Fruit fly (Drosophila melanogaster) whole organism, embryonic: ENCODE data around the gene CG13138.
A peak's percentile ranks its signal among the peaks of the same experiment; 100 is the strongest.

ENCODE experiments used
- Ada2b ChIP-seq: fragments of 200-800 bp; sonication (Bioruptor generic); IDR thresholded peaks from 2 replicates; pipeline ENCODE4 v1.3.6; 2022; ENCODE audit warnings: missing biosample characterization, missing genetic modification characterization
- Aef1 ChIP-seq: fragments of 200-800 bp; sonication (Bioruptor generic); IDR thresholded peaks from 3 replicates; pipeline ENCODE4 v1.3.6; 2022; ENCODE audit warnings: missing biosample characterization, missing genetic modification characterization
- B-H1 ChIP-seq: fragments of 200-800 bp; sonication (Bioruptor generic); IDR thresholded peaks from 3 replicates; pipeline ENCODE4 v1.3.6; 2022; ENCODE audit warnings: missing biosample characterization, missing genetic modification characterization
- C15 ChIP-seq: fragments of 200-800 bp; sonication (Bioruptor generic); IDR thresholded peaks from 3 replicates; pipeline ENCODE4 v1.3.6; 2022; ENCODE audit warnings: missing biosample characterization, missing genetic modification characterization
- CG12219 ChIP-seq: fragments of 200-800 bp; sonication (Bioruptor generic); optimal IDR thresholded peaks from 3 replicates; lab custom pipeline; 2018; ENCODE audit warnings: missing biosample characterization, mild to moderate bottlenecking, missing genetic modification characterization
- CG12942 ChIP-seq: fragments of 200-800 bp; sonication (Bioruptor generic); optimal IDR thresholded peaks from 3 replicates; lab custom pipeline; 2016; ENCODE audit warnings: missing biosample characterization, missing genetic modification characterization
- CG1603 ChIP-seq: fragments of 200-800 bp; sonication (Bioruptor generic); optimal IDR thresholded peaks from 2 replicates; lab custom pipeline; 2019; ENCODE audit warnings: missing biosample characterization, mild to moderate bottlenecking, missing genetic modification characterization, moderate library complexity
- CG2116 ChIP-seq: fragments of 200-800 bp; sonication (Bioruptor generic); optimal IDR thresholded peaks from 3 replicates; lab custom pipeline; 2018; ENCODE audit warnings: missing biosample characterization, mild to moderate bottlenecking, missing genetic modification characterization
- CG2712 ChIP-seq: fragments of 200-800 bp; optimal IDR thresholded peaks from 3 replicates; lab custom pipeline; 2019; ENCODE audit warnings: missing biosample characterization, mild to moderate bottlenecking, missing genetic modification characterization, moderate library complexity
- CG30020 ChIP-seq: fragments of 200-800 bp; optimal IDR thresholded peaks from 2 replicates; lab custom pipeline; 2019; ENCODE audit warnings: missing biosample characterization, mild to moderate bottlenecking, missing genetic modification characterization, moderate library complexity
- CG3163 ChIP-seq: fragments of 200-800 bp; sonication (Bioruptor generic); optimal IDR thresholded peaks from 3 replicates; lab custom pipeline; 2016; ENCODE audit warnings: missing biosample characterization, missing genetic modification characterization
- CG32772 ChIP-seq: fragments of 200-800 bp; sonication (Bioruptor generic); IDR thresholded peaks from 2 replicates; pipeline ENCODE4 v1.3.6; 2022; ENCODE audit warnings: missing biosample characterization, missing genetic modification characterization
- CG3726 ChIP-seq: fragments of 200-800 bp; sonication (Bioruptor generic); IDR thresholded peaks from 3 replicates; pipeline ENCODE4, ENCODE4 v1.3.6; 2022; ENCODE audit warnings: missing biosample characterization, missing genetic modification characterization
- CG3847 ChIP-seq: fragments of 200-800 bp; sonication (Bioruptor generic); IDR thresholded peaks from 2 replicates; pipeline ENCODE4 v1.3.6; 2022; ENCODE audit warnings: missing biosample characterization, missing genetic modification characterization
- CG4404 ChIP-seq: fragments of 200-800 bp; sonication (Bioruptor generic); IDR thresholded peaks from 2 replicates; pipeline ENCODE4 v1.3.6; 2022; ENCODE audit warnings: missing biosample characterization, missing genetic modification characterization
- CG6254 ChIP-seq: fragments of 200-800 bp; sonication (Bioruptor generic); optimal IDR thresholded peaks from 3 replicates; lab custom pipeline; 2017; ENCODE audit warnings: mild to moderate bottlenecking, missing biosample characterization, missing genetic modification reagents, missing genetic modification characterization
- CG6689 ChIP-seq: fragments of 200-800 bp; sonication (Bioruptor generic); IDR thresholded peaks from 2 replicates; pipeline ENCODE4 v1.3.6; 2022; ENCODE audit warnings: missing biosample characterization, missing genetic modification characterization
- CG8478 ChIP-seq: fragments of >200 bp; optimal IDR thresholded peaks from 2 replicates; lab custom pipeline; 2018
- CG8765 ChIP-seq: fragments of 200-800 bp; sonication (Bioruptor generic); IDR thresholded peaks from 2 replicates; pipeline ENCODE4 v1.3.6; 2022; ENCODE audit warnings: missing biosample characterization, missing genetic modification characterization
- CG9797 ChIP-seq: fragments of 200-800 bp; sonication (Bioruptor generic); optimal IDR thresholded peaks from 3 replicates; lab custom pipeline; 2018; ENCODE audit warnings: missing biosample characterization, mild to moderate bottlenecking, missing genetic modification characterization
- Deaf1 ChIP-seq: fragments of 200-800 bp; optimal IDR thresholded peaks from 3 replicates; lab custom pipeline; 2019; ENCODE audit warnings: missing biosample characterization, mild to moderate bottlenecking, missing genetic modification characterization, moderate library complexity
- Dref ChIP-seq: fragments of 200-800 bp; sonication (Bioruptor generic); IDR thresholded peaks from 2 replicates; pipeline ENCODE4 v1.3.6; 2022; ENCODE audit warnings: missing biosample characterization, missing genetic modification characterization
- Drgx ChIP-seq: fragments of 200-800 bp; sonication (Bioruptor generic); IDR thresholded peaks from 2 replicates; pipeline ENCODE4 v1.3.6; 2022; ENCODE audit warnings: missing biosample characterization, missing genetic modification characterization
- E2f1 ChIP-seq: fragments of 200-800 bp; sonication (Bioruptor generic); IDR thresholded peaks from 2 replicates; pipeline ENCODE4 v1.3.6; 2022; ENCODE audit warnings: missing biosample characterization, missing genetic modification characterization
- E2f2 ChIP-seq: fragments of 200-800 bp; sonication (Bioruptor generic); IDR thresholded peaks from 2 replicates; pipeline ENCODE4 v1.3.6; 2022; ENCODE audit warnings: missing biosample characterization, missing genetic modification characterization
- Fer3 ChIP-seq: fragments of 200-800 bp; sonication (Bioruptor generic); optimal IDR thresholded peaks from 2 replicates; lab custom pipeline; 2018; ENCODE audit warnings: missing biosample characterization, mild to moderate bottlenecking, missing genetic modification characterization, moderate library complexity
- Gug ChIP-seq: fragments of 200-800 bp; sonication (Bioruptor generic); IDR thresholded peaks from 4 replicates; pipeline ENCODE4 v1.3.6; 2022; ENCODE audit warnings: missing biosample characterization, missing genetic modification characterization
- HmgD ChIP-seq: fragments of 200-800 bp; sonication (Bioruptor generic); optimal IDR thresholded peaks from 3 replicates; lab custom pipeline; 2016; ENCODE audit warnings: missing biosample characterization, missing genetic modification characterization
- Hr78 ChIP-seq, 2 experiments: fragments of 200-800 bp in 1 of 2; fragments of >200 bp in 1 of 2; sonication (Bioruptor generic) in 1 of 2; optimal IDR thresholded peaks; 2 replicates each; lab custom pipeline; 2017 to 2019; ENCODE audit warnings: missing biosample characterization in 2 of 2, missing genetic modification characterization in 2 of 2, mild to moderate bottlenecking in 1 of 2, moderate library complexity in 1 of 2
- MBD-R2 ChIP-seq: fragments of 200-800 bp; sonication (Bioruptor generic); IDR thresholded peaks from 2 replicates; pipeline ENCODE4 v1.3.6; 2022; ENCODE audit warnings: missing biosample characterization, missing genetic modification characterization
- Mrtf ChIP-seq: fragments of 200-800 bp; sonication (Bioruptor generic); IDR thresholded peaks from 3 replicates; pipeline ENCODE4 v1.3.6; 2022; ENCODE audit warnings: missing biosample characterization, missing genetic modification characterization
- Oaz ChIP-seq: fragments of 200-800 bp; sonication (Bioruptor generic); IDR thresholded peaks from 2 replicates; pipeline ENCODE4 v1.3.6; 2022; ENCODE audit warnings: missing biosample characterization, missing genetic modification characterization
- PHDP ChIP-seq: fragments of 200-800 bp; sonication (Bioruptor generic); optimal IDR thresholded peaks from 3 replicates; lab custom pipeline; 2018; ENCODE audit warnings: missing biosample characterization, mild to moderate bottlenecking, missing genetic modification characterization, moderate library complexity
- Taf1 ChIP-seq: fragments of 200-800 bp; sonication (Bioruptor generic); IDR thresholded peaks from 2 replicates; pipeline ENCODE4 v1.3.6; 2022; ENCODE audit warnings: missing biosample characterization, missing genetic modification characterization
- aop ChIP-seq: fragments of 200-800 bp; sonication (Bioruptor generic); IDR thresholded peaks from 2 replicates; pipeline ENCODE4 v1.3.6; 2022; ENCODE audit warnings: missing biosample characterization, missing genetic modification characterization
- bab2 ChIP-seq: fragments of 200-800 bp; sonication (Bioruptor generic); optimal IDR thresholded peaks from 2 replicates; lab custom pipeline; 2016; ENCODE audit warnings: missing biosample characterization, missing genetic modification characterization
- br ChIP-seq: fragments of >200 bp; optimal IDR thresholded peaks from 2 replicates; lab custom pipeline; 2017
- ci ChIP-seq: fragments of 200-800 bp; sonication (Bioruptor generic); IDR thresholded peaks from 3 replicates; pipeline ENCODE4 v1.3.6; 2022; ENCODE audit warnings: missing biosample characterization, missing genetic modification characterization
- crol ChIP-seq: fragments of 200-800 bp; sonication (Bioruptor generic); IDR thresholded peaks from 2 replicates; pipeline ENCODE4 v1.3.6; 2022; ENCODE audit warnings: missing biosample characterization, missing genetic modification characterization
- fd64A ChIP-seq: fragments of 200-800 bp; sonication (Bioruptor generic); optimal IDR thresholded peaks from 3 replicates; lab custom pipeline; 2018; ENCODE audit warnings: missing biosample characterization, mild to moderate bottlenecking, missing genetic modification characterization
- gfzf ChIP-seq: fragments of 200-800 bp; sonication (Bioruptor generic); optimal IDR thresholded peaks from 2 replicates; lab custom pipeline; 2016; ENCODE audit warnings: missing biosample characterization, mild to moderate bottlenecking, missing genetic modification characterization, moderate library complexity
- ham ChIP-seq: fragments of 200-800 bp; sonication (Bioruptor generic); IDR thresholded peaks from 2 replicates; pipeline ENCODE4 v1.3.6; 2022; ENCODE audit warnings: missing biosample characterization, missing genetic modification characterization
- insv ChIP-seq, 2 experiments: fragments of 200-800 bp; sonication (Bioruptor generic); optimal IDR thresholded peaks; 3 replicates each; lab custom pipeline; 2016 to 2018; ENCODE audit warnings: missing biosample characterization in 2 of 2, missing genetic modification characterization in 2 of 2
- jing ChIP-seq: fragments of 200-800 bp; sonication (Bioruptor generic); optimal IDR thresholded peaks from 2 replicates; lab custom pipeline; 2018; ENCODE audit warnings: missing biosample characterization, mild to moderate bottlenecking, missing genetic modification characterization
- kay ChIP-seq: fragments of 200-800 bp; sonication (Bioruptor generic); optimal IDR thresholded peaks from 2 replicates; lab custom pipeline; 2016; ENCODE audit warnings: missing biosample characterization, missing genetic modification characterization
- lmd ChIP-seq: fragments of 200-800 bp; sonication (Bioruptor generic); IDR thresholded peaks from 2 replicates; pipeline ENCODE4 v1.3.6; 2022; ENCODE audit warnings: missing biosample characterization, missing genetic modification characterization
- nerfin-1 ChIP-seq: fragments of 200-800 bp; sonication (Bioruptor generic); optimal IDR thresholded peaks from 3 replicates; lab custom pipeline; 2019; ENCODE audit warnings: missing biosample characterization, mild to moderate bottlenecking, missing genetic modification characterization, moderate library complexity
- pzg ChIP-seq: fragments of 200-800 bp; sonication (Bioruptor generic); optimal IDR thresholded peaks from 3 replicates; lab custom pipeline; 2018; ENCODE audit warnings: missing biosample characterization, mild to moderate bottlenecking, missing genetic modification characterization, moderate library complexity
- repo ChIP-seq: fragments of 200-800 bp; sonication (Bioruptor generic); optimal IDR thresholded peaks from 2 replicates; lab custom pipeline; 2016; ENCODE audit warnings: missing biosample characterization, missing genetic modification characterization
- stwl ChIP-seq: fragments of 200-800 bp; sonication (Bioruptor generic); optimal IDR thresholded peaks from 3 replicates; lab custom pipeline; 2018; ENCODE audit warnings: missing biosample characterization, mild to moderate bottlenecking, missing genetic modification characterization, moderate library complexity
- tin ChIP-seq: fragments of 200-800 bp; sonication (Bioruptor generic); optimal IDR thresholded peaks from 3 replicates; lab custom pipeline; 2016; ENCODE audit warnings: missing biosample characterization, missing genetic modification characterization
- tll ChIP-seq, 2 experiments: fragments of 200-800 bp in 1 of 2; fragments of >200 bp in 1 of 2; sonication (Bioruptor generic) in 1 of 2; optimal IDR thresholded peaks; 2 replicates each; lab custom pipeline; 2017 to 2019; ENCODE audit warnings: missing biosample characterization in 2 of 2, missing genetic modification characterization in 2 of 2, mild to moderate bottlenecking in 1 of 2, moderate library complexity in 1 of 2
- tx ChIP-seq: fragments of 200-800 bp; sonication (Bioruptor generic); optimal IDR thresholded peaks from 2 replicates; lab custom pipeline; 2016; ENCODE audit warnings: missing biosample characterization, missing genetic modification characterization
- wor ChIP-seq: fragments of 200-800 bp; sonication (Bioruptor generic); IDR thresholded peaks from 2 replicates; pipeline ENCODE4 v1.3.6; 2022; ENCODE audit warnings: missing biosample characterization, missing genetic modification characterization

CG13138 gene

dm6 chr2L:10269854-10270253, 32.0 kb downstream of the CG13138 start, which contains the start of gene Mulk (continued):
- TF ChIP-seq Dref (GFP tag; lab: Robert Waterston, UW): no peak
- no peak for TF ChIP-seq fd64A (GFP tag; lab: Kevin White, UChicago)
- no peak for TF ChIP-seq CG4404 (GFP tag; lab: Robert Waterston, UW)
- no peak for TF ChIP-seq Mrtf (GFP tag; lab: Robert Waterston, UW)
- no peak for TF ChIP-seq ham (GFP tag; lab: Robert Waterston, UW)
- TF ChIP-seq gfzf (GFP tag; lab: Kevin White, UChicago): peak; percentile 9
- no peak for TF ChIP-seq kay (GFP tag; lab: Kevin White, UChicago)
- no peak for TF ChIP-seq B-H1 (GFP tag; lab: Robert Waterston, UW)
- no peak for TF ChIP-seq bab2 (GFP tag; lab: Kevin White, UChicago)
- no peak for TF ChIP-seq tll (GFP tag; optimal IDR thresholded peaks at IDR 0.05; lab: Kevin White, UChicago)
- TF ChIP-seq CG3163: no peak
- no peak for TF ChIP-seq CG3847 (GFP tag; lab: Robert Waterston, UW)
- TF ChIP-seq tx (GFP tag; lab: Kevin White, UChicago): no peak
- TF ChIP-seq CG1603 (tag; lab: Kevin White, UChicago): peak; percentile 95
- TF ChIP-seq stwl: peak; percentile 36
- no peak for TF ChIP-seq Aef1 (GFP tag; lab: Robert Waterston, UW)
- no peak for TF ChIP-seq PHDP (tag; lab: Kevin White, UChicago)
- TF ChIP-seq C15: no peak
- TF ChIP-seq repo: no peak
- no peak for TF ChIP-seq Oaz (GFP tag; lab: Robert Waterston, UW)
- no peak for TF ChIP-seq Deaf1 (tag; lab: Kevin White, UChicago)
- TF ChIP-seq CG2712: no peak
- TF ChIP-seq Taf1 (GFP tag; lab: Robert Waterston, UW): no peak
- TF ChIP-seq CG6254 (GFP tag; lab: Kevin White, UChicago): no peak
- no peak for TF ChIP-seq CG32772 (GFP tag; lab: Robert Waterston, UW)
- TF ChIP-seq CG8765 (GFP tag; lab: Robert Waterston, UW): no peak
- no peak for TF ChIP-seq CG8478 (lab: Kevin White, UChicago)
- TF ChIP-seq, all 482 proteins: peak for 22

- TF ChIP-seq CG6689 (GFP tag; lab: Robert Waterston, UW) (no peak), ci (no peak), CG12219 (GFP tag; lab: Kevin White, UChicago) (no peak), aop (GFP tag; lab: Robert Waterston, UW) (no peak), CG2116 (no peak), E2f2 (peak; percentile 46), Ada2b (GFP tag; lab: Robert Waterston, UW) (no peak), Fer3 (tag; lab: Kevin White, UChicago) (no peak), Oaz (GFP tag; lab: Robert Waterston, UW) (no peak), tin (GFP tag; lab: Kevin White, UChicago) (no peak), pzg (GFP tag; lab: Kevin White, UChicago) (peak; percentile 33), crol (no peak), CG30020 (tag; lab: Kevin White, UChicago) (no peak), MBD-R2 (GFP tag; lab: Robert Waterston, UW) (peak; percentile 52), CG12942 (GFP tag; lab: Kevin White, UChicago) (no peak), Drgx (GFP tag; lab: Robert Waterston, UW) (no peak), E2f1 (GFP tag; lab: Robert Waterston, UW) (no peak), HmgD (no peak), lmd (GFP tag; lab: Robert Waterston, UW) (no peak), CG9797 (GFP tag; lab: Kevin White, UChicago) (peak; percentile 30), Gug (no peak), CG3163 (no peak), insv (GFP tag; optimal IDR thresholded peaks at IDR 0.05; lab: Kevin White, UChicago) (no peak), CG3726 (GFP tag; lab: Robert Waterston, UW) (no peak), jing (no peak), br (no peak), wor (GFP tag; lab: Robert Waterston, UW) (no peak), nerfin-1 (peak; percentile 9), Hr78 (GFP tag; optimal IDR thresholded peaks at IDR 0.05; lab: Kevin White, UChicago) (no peak)
These were observed 33.1 kb downstream of the CG13138 start, which contains the start of gene CG4957 for dm6 chr2L:10268688-10269087. CG4957 (plus strand) TSS chr2L:10268872.
